Worm (Caenorhabditis elegans) whole organism, early embryonic: ENCODE results near the gene B0496.2.

ENCODE experiments used
- aly-1 ChIP-seq: sonication (generic microtip); optimal IDR thresholded peaks from 2 replicates; lab custom pipeline; 2016; ENCODE audit warnings: missing genetic modification characterization, missing compliant biosample characterization
- ama-1 ChIP-seq: fragments of 150-350 bp; optimal IDR thresholded peaks from 2 replicates; lab custom pipeline; 2014
- flt-1 ChIP-seq: fragments of 200-800 bp; sonication (Bioruptor generic); IDR thresholded peaks from 2 replicates; pipeline ENCODE4 v1.3.6; 2022; ENCODE audit warnings: missing genetic modification characterization, missing compliant biosample characterization
- sea-1 ChIP-seq: fragments of 200-800 bp; sonication (Bioruptor generic); conservative IDR thresholded peaks from 2 replicates; pipeline ENCODE4 v1.3.6; 2022; ENCODE audit warnings: missing genetic modification characterization, missing compliant biosample characterization
- tbx-11 ChIP-seq: fragments of 200-800 bp; sonication (Bioruptor generic); IDR thresholded peaks from 2 replicates; pipeline ENCODE4 v1.3.6; 2022; ENCODE audit warnings: missing genetic modification characterization, missing compliant biosample characterization
- tbx-37 ChIP-seq: fragments of 200-800 bp; sonication (Bioruptor generic); conservative IDR thresholded peaks from 2 replicates; pipeline ENCODE4 v1.3.6; 2022; ENCODE audit warnings: missing genetic modification reagents, missing genetic modification characterization, missing compliant biosample characterization

ce11 chrIV:7418818-7419217 lies 28.8 kb upstream of the B0496.2 start, which contains the start of gene B0496.6:
- no peak for TF ChIP-seq ama-1
- no peak for TF ChIP-seq tbx-37 (GFP tag; lab: Robert Waterston, UW)
- no peak for TF ChIP-seq tbx-11 (GFP tag; lab: Robert Waterston, UW)
- TF ChIP-seq flt-1 (GFP tag; lab: Robert Waterston, UW), result no peak
- no peak for TF ChIP-seq sea-1 (GFP tag; lab: Robert Waterston, UW)
- TF ChIP-seq aly-1 (tag; lab: Kevin White, UChicago), result no peak
